Fruit fly (Drosophila melanogaster) ovary, adult (tissue): ENCODE data around the gene Drsl2.

ENCODE experiments used
- CG17801 ChIP-seq: fragments of 200-800 bp; optimal IDR thresholded peaks from 2 replicates; lab custom pipeline; 2019; ENCODE audit warnings: missing biosample characterization, mild to moderate bottlenecking, missing genetic modification characterization, moderate library complexity; ENCODE audit not compliant: partially characterized antibody

The Drsl2 gene

DNA sequence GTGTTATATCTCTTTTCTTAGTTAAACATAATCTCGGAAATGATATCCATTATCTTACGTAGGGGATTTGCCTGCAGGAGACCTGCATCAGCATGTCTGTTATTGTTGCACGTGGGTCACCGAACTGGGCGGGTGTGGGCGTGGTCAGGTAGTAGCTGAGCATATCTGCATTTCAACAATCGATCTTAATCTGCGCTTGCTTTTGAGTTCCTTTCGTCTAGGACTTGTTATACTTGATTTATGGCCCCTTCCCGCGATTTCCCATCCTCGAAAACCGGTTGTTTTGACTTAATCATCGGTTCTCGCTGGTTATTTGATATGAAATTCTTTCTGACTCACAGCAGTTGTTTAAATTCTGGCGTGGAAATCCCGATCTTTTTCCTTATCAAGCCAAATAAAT, 9.4 kb upstream of the Drsl2 start:
- TF ChIP-seq CG17801 (GFP tag; lab: Kevin White, UChicago): no peak

DNA sequence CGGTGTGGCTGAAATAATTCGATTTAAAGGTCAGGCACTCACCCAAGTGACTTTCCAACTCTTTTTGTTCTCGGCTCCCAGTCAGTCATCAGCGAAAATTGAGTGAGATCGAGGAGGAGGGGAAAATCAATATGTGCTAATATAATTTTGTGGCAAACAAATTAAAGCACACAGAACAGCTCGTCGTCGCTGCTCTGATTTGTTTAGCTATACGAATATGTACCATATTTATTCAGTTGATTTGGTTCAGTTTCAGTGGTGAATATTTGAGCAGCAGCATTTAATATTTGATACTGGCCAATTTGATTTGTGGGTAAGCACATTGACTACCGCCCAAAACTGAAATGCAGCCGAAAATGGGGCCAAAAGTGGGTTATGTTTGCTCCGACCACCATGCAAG, 8.7 kb upstream of the Drsl2 start:
- TF ChIP-seq CG17801 (GFP tag; lab: Kevin White, UChicago): no peak

DNA sequence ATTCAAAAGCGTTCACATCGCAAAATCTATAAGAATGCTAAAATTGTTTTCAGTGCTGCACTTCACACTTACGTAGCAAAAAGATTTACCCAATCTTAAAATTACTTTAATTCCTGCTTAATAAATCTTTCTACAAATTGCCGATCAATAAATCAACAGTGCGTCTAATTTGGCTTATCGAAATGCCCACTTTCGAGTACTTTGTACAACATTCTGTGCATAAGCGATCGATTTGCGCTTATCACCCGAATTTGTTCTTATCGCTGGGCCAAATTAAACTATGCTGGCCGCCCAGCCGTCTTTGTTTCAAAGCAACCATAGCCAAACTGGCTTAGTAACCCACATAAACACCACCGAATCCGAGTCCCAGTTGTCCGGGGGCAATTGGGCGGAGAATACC, 7.6 kb upstream of the Drsl2 start:
- no peak for TF ChIP-seq CG17801 (GFP tag; lab: Kevin White, UChicago)

DNA sequence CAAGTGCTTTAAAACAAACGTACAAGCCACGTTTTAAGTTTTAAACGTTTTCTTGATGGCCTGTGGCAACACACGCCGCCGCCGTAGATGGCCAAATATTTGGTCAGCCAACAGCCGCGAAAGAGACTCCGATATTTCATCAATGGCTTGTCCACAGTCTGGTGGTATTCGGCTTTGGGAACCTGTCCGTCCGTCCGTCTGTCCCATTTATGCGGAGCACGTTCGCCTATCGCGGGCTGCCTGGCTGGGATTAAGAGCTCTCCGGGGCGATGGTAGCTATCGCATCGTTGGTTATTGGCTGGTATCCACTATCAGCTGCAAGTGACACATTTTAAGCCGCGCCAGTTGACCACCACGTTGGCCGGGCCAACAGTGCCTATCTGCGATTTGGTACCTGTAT, 6.6 kb upstream of the Drsl2 start:
- no peak for TF ChIP-seq CG17801 (GFP tag; lab: Kevin White, UChicago)

DNA sequence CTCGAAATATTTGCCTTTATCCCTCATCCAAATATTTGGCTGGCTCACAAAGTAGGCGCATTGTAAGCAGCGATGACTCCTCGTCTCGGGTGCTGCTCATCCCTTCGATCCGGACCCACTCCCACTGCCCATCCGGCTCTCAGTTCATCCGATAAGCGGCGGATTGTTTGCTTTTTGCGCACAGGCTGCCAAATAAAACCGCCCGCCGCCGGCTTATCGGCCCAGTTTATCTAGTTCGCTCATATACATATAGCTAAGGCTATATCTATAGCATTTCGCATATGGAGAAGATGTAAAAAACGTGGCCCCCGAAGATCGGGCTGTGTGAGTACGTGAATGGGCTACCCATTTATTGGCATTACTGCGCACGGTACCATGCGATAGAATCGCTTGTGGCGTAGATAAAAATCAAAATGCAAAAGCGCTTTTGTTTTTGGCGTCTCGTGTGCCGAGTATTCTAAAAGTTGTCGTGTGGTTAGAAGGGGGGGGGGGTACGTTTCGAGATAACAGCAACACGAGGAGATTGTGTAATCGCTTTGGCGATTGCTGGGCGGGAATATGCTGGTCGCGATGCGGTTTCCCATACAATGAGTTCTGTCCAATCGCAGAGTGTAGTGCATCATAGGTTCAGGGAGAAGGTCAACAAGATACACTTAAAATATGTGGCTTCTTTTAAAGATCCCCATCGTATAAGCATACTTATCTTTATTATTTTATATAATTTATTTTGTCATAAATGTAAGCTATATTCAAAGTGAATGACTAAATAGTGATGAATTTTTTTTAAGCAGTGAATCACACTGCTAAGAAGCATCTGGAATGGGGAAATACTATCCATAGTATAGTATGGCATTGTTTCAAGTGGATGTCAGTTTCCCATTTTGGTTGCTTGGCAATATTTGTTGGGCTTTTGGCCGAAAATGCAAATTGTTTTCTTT, 5.2 kb upstream of the Drsl2 start:
- TF ChIP-seq CG17801 (GFP tag; lab: Kevin White, UChicago): no peak

DNA sequence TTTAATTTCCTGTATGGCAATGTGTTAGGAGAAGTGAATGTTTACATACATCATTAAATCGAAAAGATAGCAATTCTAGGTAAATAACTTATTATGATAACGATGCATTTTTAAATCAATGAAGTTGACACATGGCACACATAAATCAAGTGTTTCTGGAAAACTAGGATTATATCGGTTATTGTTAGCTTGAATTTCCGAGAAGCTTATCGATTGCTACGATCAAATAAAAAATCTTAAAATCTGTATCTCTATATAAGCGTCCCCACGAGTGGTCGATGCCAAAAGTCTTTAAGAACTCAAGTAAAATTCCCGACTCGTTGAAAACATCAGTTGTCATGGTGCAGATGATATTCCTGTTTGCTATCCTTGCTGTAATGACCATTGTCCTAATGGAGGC, 547 bp downstream of the Drsl2 start, which contains the start of gene Drsl3:
TSS of gene Drsl3 (plus strand) at position 301 of the 400 bp plus-strand sequence.
- TF ChIP-seq CG17801 (GFP tag; lab: Kevin White, UChicago): no peak

DNA sequence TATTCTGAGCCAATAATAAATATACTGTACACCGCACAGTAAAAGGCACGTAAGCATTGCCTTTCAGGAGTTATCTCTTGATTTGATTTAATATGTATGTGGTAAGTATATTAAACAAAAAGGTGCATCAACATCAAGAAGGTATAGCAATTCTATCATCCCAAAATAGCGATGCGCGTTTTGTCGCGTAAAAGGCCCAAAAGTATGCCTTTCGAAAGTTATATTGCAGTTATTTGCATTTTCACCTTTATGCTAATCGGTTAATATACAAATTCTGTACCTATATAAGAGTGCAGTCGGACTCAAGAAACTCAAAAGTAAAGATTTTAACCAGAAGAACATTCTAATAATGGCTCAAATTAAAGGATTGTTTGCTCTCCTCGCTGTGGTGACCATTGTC, 1.1 kb downstream of the Drsl2 start, which contains the start of gene Drsl4:
TSS of gene Drsl4 (plus strand) at position 333 of the 400 bp plus-strand sequence.
- no peak for TF ChIP-seq CG17801 (GFP tag; lab: Kevin White, UChicago)

DNA sequence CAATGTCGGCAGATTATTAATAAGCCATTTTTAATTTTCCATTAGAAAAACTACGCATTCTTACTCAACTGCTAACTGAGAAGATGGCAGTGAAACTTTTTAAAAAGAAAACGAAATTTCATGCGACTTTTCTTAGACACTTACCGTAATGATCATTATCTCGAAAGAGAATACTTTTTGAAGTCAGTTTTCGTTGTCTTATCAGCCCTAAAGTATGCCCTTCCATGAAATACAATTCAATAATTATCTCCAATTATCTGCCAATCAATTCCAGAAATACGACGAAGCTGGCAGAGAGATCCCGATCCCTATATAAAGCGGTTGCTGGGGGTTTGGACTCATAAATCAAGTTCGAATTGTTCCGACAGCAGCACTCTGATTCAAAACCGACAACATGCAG, 2.3 kb downstream of the Drsl2 start, which contains the start of gene Drsl5:
TSS of gene Drsl5 (plus strand) at position 341 of the 400 bp plus-strand sequence.
- TF ChIP-seq CG17801 (GFP tag; lab: Kevin White, UChicago): no peak

DNA sequence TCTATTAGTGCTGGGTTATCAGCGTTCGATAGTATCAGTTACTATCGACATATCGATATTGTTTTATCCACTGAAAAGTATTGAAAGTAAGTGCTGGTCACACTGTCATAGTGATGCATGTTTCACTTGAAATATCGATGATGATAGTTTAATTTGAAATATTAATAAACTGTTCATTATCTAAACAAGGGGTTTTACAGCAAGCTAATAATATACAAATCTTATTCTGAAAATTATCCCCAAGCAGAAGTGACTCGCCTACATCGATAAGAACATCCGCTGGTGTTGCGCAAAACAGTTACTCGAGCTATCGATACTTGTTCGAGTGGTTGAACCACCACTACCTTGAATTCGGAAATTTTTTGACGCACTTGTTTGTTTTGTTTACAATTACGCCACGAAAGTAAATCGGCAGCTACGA, 5.1 kb downstream of the Drsl2 start, which contains the start of the genes PIG-C, CG12016 and Dpm2:
TSS of gene PIG-C (minus strand) at position 10 of the 421 bp plus-strand sequence.
TSS of gene CG12016 (plus strand) at position 333 of the 421 bp plus-strand sequence.
TSS of gene Dpm2 (plus strand) at position 333 of the 421 bp plus-strand sequence.
- peak; percentile 50 for TF ChIP-seq CG17801 (GFP tag; lab: Kevin White, UChicago)

DNA sequence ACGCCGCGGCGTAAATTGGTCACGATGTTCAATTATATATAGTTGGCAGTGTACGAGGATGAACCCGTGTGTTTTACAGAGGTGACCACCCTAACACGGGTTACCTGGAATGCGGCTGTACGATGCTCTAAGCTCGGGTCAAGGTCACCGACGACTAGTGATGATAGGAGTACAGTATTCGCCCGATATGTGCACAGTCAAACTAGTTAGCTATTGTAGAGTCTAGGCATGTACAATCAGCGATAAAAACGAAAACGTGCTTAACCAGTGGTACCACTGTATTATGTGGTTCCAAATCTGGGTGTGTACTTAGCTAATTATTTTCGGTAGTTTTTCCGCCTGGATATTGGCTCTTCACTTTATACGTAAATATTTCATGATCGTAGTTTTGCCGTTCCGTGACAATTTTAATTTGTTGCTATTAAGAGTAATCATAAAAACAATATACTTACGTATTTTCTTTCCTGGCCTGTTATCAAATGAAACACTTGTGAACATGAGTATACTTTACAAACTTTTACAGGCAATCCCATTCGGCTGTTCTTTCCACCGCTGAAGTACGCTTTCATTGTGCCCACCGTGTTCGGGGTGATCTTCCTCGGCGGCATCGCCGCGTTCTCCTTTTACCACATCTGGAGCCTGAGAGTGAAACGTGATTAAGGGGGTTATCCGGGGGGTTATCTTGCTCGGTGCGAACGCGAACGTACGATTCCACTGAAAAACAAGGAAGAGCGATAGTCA, 6.0 kb downstream of the Drsl2 start:
- TF ChIP-seq CG17801 (GFP tag; lab: Kevin White, UChicago): no peak

DNA sequence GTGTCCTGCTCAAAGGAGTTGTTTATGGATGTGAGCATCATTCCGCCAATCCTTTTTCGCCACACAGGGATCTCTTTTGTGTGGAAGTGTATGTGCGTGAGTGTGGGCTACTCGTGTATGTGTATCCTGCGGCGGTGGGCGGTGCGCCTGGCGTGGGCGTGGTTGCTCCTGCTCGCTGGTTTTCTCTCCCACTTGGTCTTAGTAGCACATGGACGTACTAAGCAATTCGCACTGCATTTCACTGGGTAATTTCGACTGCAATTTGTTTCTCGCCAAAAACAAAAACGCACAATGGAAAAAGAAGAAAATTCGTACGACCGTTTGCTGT, 11.4 kb downstream of the Drsl2 start:
- TF ChIP-seq CG17801 (GFP tag; lab: Kevin White, UChicago): no peak

DNA sequence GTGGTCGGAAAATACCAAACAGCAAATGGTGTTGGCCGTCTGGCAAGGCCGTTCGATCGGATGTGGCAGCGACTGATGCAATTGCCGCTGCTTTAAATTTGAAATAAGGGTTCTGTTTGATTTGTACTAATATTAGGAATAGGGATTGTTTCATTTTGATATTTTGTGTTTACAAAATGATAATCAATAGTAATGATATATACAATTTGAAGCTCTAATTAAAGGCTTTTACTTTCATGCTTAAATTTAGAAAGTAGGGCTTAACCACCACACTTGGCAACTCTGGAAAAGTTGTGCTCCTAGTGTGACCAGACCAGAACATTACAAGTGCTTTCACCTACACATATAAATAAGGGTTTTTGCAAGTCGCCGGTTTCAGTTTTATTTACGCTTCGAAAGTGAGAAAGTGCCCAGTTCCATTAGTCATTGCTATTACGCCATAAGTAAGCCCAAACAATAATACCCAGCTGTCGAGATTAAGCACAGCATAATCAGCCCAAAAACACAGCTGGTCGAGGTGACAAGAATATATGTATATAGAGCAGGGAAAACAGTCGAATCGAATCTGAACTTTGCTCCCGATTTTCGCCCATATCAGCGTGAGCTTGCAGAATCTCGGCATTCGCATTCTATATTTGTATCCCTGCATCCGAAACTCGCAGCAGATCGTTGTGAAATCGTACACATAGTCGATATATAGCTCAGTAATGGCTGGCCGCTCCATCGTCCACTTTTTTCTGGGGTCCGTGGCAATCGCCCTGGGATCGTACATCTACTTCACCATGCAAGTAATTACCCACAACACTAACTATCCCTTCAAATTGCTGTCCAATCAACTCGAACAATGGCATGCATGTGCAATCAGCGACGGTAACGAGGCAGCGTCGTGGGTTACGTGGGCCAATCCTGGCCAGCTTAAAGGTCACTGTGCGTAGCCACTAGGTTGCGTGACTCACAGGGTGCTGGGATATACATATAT, 12.1 kb downstream of the Drsl2 start, which contains the start of gene Gtpx:
TSS of gene Gtpx (plus strand) at position 341 of the 979 bp plus-strand sequence.
- peak; percentile 24 for TF ChIP-seq CG17801 (GFP tag; lab: Kevin White, UChicago)

DNA sequence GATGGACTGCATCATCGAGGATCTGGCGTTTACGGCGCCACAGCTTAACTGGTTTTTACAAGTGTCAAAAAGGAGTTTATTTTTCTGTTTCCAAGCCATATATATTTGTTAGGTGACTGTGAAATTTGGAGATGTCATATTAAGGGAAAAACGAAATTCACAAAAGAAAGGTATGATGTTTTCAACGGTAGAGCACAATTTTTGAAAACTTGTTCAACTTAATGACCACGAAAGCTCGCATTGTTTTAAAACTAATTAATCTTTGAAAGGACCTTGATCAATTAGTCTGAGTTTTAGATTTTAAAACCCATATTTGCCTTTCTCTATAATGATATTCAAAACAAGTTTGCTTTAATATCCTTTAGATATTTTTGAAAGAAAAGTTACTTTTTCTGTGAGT, 14.6 kb downstream of the Drsl2 start, which contains the start of gene Strip:
TSS of gene Strip (minus strand) at position 101 of the 400 bp plus-strand sequence.
- no peak for TF ChIP-seq CG17801 (GFP tag; lab: Kevin White, UChicago)

DNA sequence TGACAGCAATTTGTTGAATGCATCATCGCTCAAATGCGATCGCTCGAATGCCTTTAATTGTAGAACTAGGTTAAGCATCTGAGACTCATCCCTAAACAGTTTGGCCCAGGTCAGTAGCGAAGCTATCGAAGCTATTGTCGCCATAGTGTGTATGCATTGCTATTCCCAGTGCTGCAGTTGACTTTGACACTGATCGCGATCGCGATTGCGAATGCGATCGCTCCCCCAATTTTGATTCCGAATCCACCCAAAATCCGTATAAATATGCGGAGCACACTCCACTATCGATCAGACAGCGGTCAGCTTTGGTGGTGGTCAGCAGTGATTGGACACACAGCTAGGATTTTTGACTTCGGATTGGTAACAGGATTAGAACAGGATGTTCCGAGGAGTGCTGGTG, 15.6 kb downstream of the Drsl2 start, which contains the start of gene CG14961:
TSS of gene CG14961 (plus strand) at position 301 of the 400 bp plus-strand sequence.
- no peak for TF ChIP-seq CG17801 (GFP tag; lab: Kevin White, UChicago)
